Worm (Caenorhabditis elegans) whole organism, L1 larva: Measurements from ENCODE around the gene pelo-1.

Source experiments
- dpl-1 ChIP-seq, 3 experiments: fragments of 150-350 bp in 2 of 3; sonication (generic microtip) in 1 of 3; optimal IDR thresholded peaks; 2 replicates each; lab custom pipeline; 2014 to 2017; ENCODE audit warnings: missing biosample characterization in 3 of 3, missing genetic modification characterization in 3 of 3, missing genetic modification reagents in 3 of 3
- nhr-237 ChIP-seq: fragments of 150-350 bp; optimal IDR thresholded peaks from 2 replicates; lab custom pipeline; 2014; ENCODE audit warnings: missing biosample characterization, missing genetic modification characterization
- nhr-90 ChIP-seq: sonication (generic microtip); optimal IDR thresholded peaks from 2 replicates; lab custom pipeline; 2016; ENCODE audit warnings: mild to moderate bottlenecking, missing genetic modification characterization, missing compliant biosample characterization; ENCODE audit not compliant: poor library complexity
- skn-1 ChIP-seq: fragments of 150-350 bp; optimal IDR thresholded peaks from 2 replicates; lab custom pipeline; 2014; ENCODE audit warnings: missing biosample characterization, missing genetic modification characterization
- unc-130 ChIP-seq: fragments of 150-350 bp; optimal IDR thresholded peaks from 2 replicates; lab custom pipeline; 2017; ENCODE audit warnings: missing biosample characterization, missing genetic modification characterization, inconsistent platforms
- ztf-4 ChIP-seq: fragments of 150-350 bp; optimal IDR thresholded peaks from 2 replicates; lab custom pipeline; 2014; ENCODE audit warnings: missing biosample characterization, missing genetic modification characterization

- no peak for TF ChIP-seq nhr-237
- no peak for TF ChIP-seq skn-1 (tag; lab: Kevin White, UChicago)
- TF ChIP-seq unc-130 (tag; lab: Kevin White, UChicago) = no peak
- no peak for TF ChIP-seq ztf-4 (tag; lab: Kevin White, UChicago)
- no peak for TF ChIP-seq dpl-1 (GFP tag; optimal IDR thresholded peaks at IDR 0.05; lab: Kevin White, UChicago)
- no peak for TF ChIP-seq nhr-90 (tag; lab: Kevin White, UChicago)
Measured at ce11 chrIII:4153299-4153698, 50.7 kb downstream of the pelo-1 start, which contains the start of gene glod-4.
